Worm (Caenorhabditis elegans): ENCODE results near the gene rme-6.

DNA sequence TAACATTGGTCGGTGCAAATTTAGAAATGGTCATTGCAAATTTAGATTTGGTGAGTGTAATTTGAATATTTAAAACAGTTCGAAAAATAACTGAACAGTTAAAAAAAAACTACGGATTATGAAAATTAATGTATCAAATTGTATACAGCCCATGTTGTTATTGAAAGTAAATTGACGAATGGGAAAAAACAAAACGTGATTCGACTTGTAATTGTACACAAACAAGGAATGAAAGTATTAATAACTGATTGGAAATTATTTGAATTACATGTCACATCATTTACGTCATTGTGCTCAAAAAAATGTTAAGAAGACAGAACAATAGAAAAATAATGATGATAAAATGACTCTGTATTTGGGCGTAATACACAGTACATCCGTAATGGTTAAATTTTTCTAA lies 2.6 kb upstream of the rme-6 start:
- TF ChIP-seq nhr-23 (tag; optimal IDR thresholded peaks at IDR 0.05) (no peak), nhr-10 (tag; optimal IDR thresholded peaks at IDR 0.05) (no peak), egl-27 (tag; optimal IDR thresholded peaks at IDR 0.05) (no peak), aly-2 (tag; optimal IDR thresholded peaks at IDR 0.05) (no peak), ZK546.5 (tag; optimal IDR thresholded peaks at IDR 0.05) (no peak), ztf-1 (GFP tag; conservative IDR thresholded peaks at IDR 0.05) (no peak), unc-55 (GFP tag; optimal IDR thresholded peaks at IDR 0.05) (no peak), snpc-4 (tag; optimal IDR thresholded peaks at IDR 0.05) (no peak), unc-39 (tag; optimal IDR thresholded peaks at IDR 0.05) (no peak), crh-2 (tag; optimal IDR thresholded peaks at IDR 0.05) (no peak)

All from whole organism, L2 larva.